Fruit fly (Drosophila melanogaster) whole organism, prepupa: ENCODE measurements around the gene CG10195.

Experiments used
- CG10669 ChIP-seq: fragments of 200-800 bp; sonication (Bioruptor generic); optimal IDR thresholded peaks from 3 replicates; lab custom pipeline; 2018; ENCODE audit warnings: missing biosample characterization, mild to moderate bottlenecking, missing genetic modification characterization, moderate library complexity
- CG31627 ChIP-seq: fragments of 200-800 bp; sonication (Bioruptor generic); optimal IDR thresholded peaks from 3 replicates; lab custom pipeline; 2016; ENCODE audit warnings: missing biosample characterization, missing genetic modification characterization
- CG6276 ChIP-seq: fragments of 200-800 bp; sonication (Bioruptor generic); optimal IDR thresholded peaks from 2 replicates; lab custom pipeline; 2017; ENCODE audit warnings: missing biosample characterization, mild to moderate bottlenecking, missing genetic modification characterization
- CG6792 ChIP-seq: fragments of 200-800 bp; sonication (Bioruptor generic); optimal IDR thresholded peaks from 3 replicates; lab custom pipeline; 2016; ENCODE audit warnings: missing biosample characterization, missing genetic modification characterization
- CG6808 ChIP-seq: fragments of 200-800 bp; sonication (Bioruptor generic); optimal IDR thresholded peaks from 3 replicates; lab custom pipeline; 2017; ENCODE audit warnings: missing biosample characterization, missing genetic modification characterization, mild to moderate bottlenecking, moderate library complexity, missing genetic modification reagents
- Ets96B ChIP-seq: fragments of 200-800 bp; optimal IDR thresholded peaks from 2 replicates; lab custom pipeline; 2019; ENCODE audit warnings: missing biosample characterization, mild to moderate bottlenecking, missing genetic modification characterization, moderate library complexity
- Gug ChIP-seq: fragments of 200-800 bp; sonication (Bioruptor generic); IDR thresholded peaks from 2 replicates; pipeline ENCODE4 v1.3.6; 2022; ENCODE audit warnings: missing biosample characterization, missing genetic modification characterization
- Met ChIP-seq: fragments of 200-800 bp; sonication (Bioruptor generic); optimal IDR thresholded peaks from 3 replicates; lab custom pipeline; 2016; ENCODE audit warnings: missing biosample characterization, missing genetic modification characterization
- Sox102F ChIP-seq: fragments of 200-800 bp; sonication (Bioruptor generic); optimal IDR thresholded peaks from 2 replicates; lab custom pipeline; 2016; ENCODE audit warnings: missing biosample characterization, mild to moderate bottlenecking, missing genetic modification characterization
- acj6 ChIP-seq: fragments of 200-800 bp; sonication (Bioruptor generic); optimal IDR thresholded peaks from 3 replicates; lab custom pipeline; 2016; ENCODE audit warnings: missing biosample characterization, missing genetic modification characterization
- cyc ChIP-seq: fragments of 200-800 bp; sonication (Bioruptor generic); optimal IDR thresholded peaks from 3 replicates; lab custom pipeline; 2016; ENCODE audit warnings: missing biosample characterization, missing genetic modification characterization
- esn ChIP-seq: fragments of 200-800 bp; sonication (Bioruptor generic); optimal IDR thresholded peaks from 2 replicates; lab custom pipeline; 2016; ENCODE audit warnings: missing biosample characterization, mild to moderate bottlenecking, missing genetic modification characterization, moderate library complexity

- TF ChIP-seq cyc (no peak), CG6276 (GFP tag; lab: Kevin White, UChicago) (no peak), esn (GFP tag; lab: Kevin White, UChicago) (no peak), Sox102F (GFP tag; lab: Kevin White, UChicago) (no peak), Met (GFP tag; lab: Kevin White, UChicago) (no peak), CG6808 (GFP tag; lab: Kevin White, UChicago) (no peak), CG6792 (GFP tag; lab: Kevin White, UChicago) (no peak), Ets96B (no peak), CG10669 (no peak), acj6 (no peak), Gug (GFP tag; lab: Robert Waterston, UW) (no peak), CG31627 (GFP tag; lab: Kevin White, UChicago) (no peak)
These were observed 50.2 kb downstream of the CG10195 start for dm6 chr2L:19434260-19434659.
